Worm (Caenorhabditis elegans) whole organism, L4 larva: ENCODE data around the gene Y116A8C.27.

Experiments
- F26F4.8 ChIP-seq: fragments of 200-800 bp; sonication (Bioruptor generic); conservative IDR thresholded peaks from 2 replicates; pipeline ENCODE4 v1.3.6; 2022; ENCODE audit warnings: missing genetic modification characterization, missing compliant biosample characterization
- T26A8.4 ChIP-seq: fragments of 200-800 bp; sonication (Bioruptor generic); IDR thresholded peaks from 2 replicates; pipeline ENCODE4 v1.3.6; 2022; ENCODE audit warnings: missing genetic modification characterization, missing compliant biosample characterization
- ama-1 ChIP-seq: fragments of 150-350 bp; optimal IDR thresholded peaks from 2 replicates; lab custom pipeline; 2014; ENCODE audit warnings: inconsistent platforms, mixed read lengths
- ces-1 ChIP-seq: fragments of 150-350 bp; sonication (generic microtip); optimal IDR thresholded peaks from 4 replicates; lab custom pipeline; 2014; ENCODE audit warnings: missing biosample characterization, missing genetic modification reagents, missing genetic modification characterization
- fkh-10 ChIP-seq: fragments of 150-350 bp; optimal IDR thresholded peaks from 2 replicates; lab custom pipeline; 2014; ENCODE audit warnings: missing biosample characterization, missing genetic modification reagents, missing genetic modification characterization
- fos-1 ChIP-seq: fragments of 150-350 bp; optimal IDR thresholded peaks from 2 replicates; lab custom pipeline; 2014; ENCODE audit warnings: missing biosample characterization, missing genetic modification characterization
- lin-1 ChIP-seq: fragments of 200-800 bp; sonication (Bioruptor generic); IDR thresholded peaks from 2 replicates; pipeline ENCODE4 v1.3.6; 2022; ENCODE audit warnings: missing genetic modification reagents, missing genetic modification characterization, missing compliant biosample characterization
- lin-39 ChIP-seq: fragments of 150-350 bp; optimal IDR thresholded peaks from 2 replicates; lab custom pipeline; 2014; ENCODE audit warnings: missing biosample characterization, missing genetic modification reagents, missing genetic modification characterization
- mep-1 ChIP-seq: fragments of 150-350 bp; sonication (generic microtip); optimal IDR thresholded peaks from 3 replicates; lab custom pipeline; 2014; ENCODE audit warnings: missing biosample characterization, missing genetic modification characterization
- nhr-25 ChIP-seq: sonication (generic microtip); optimal IDR thresholded peaks from 2 replicates; lab custom pipeline; 2017; ENCODE audit warnings: missing genetic modification characterization, mild to moderate bottlenecking, missing compliant biosample characterization, antibody characterized with exemption, moderate library complexity, borderline replicate concordance; ENCODE audit not compliant: insufficient read depth
- pqm-1 ChIP-seq: sonication (generic microtip); optimal IDR thresholded peaks from 2 replicates; lab custom pipeline; 2017; ENCODE audit warnings: missing biosample characterization, missing genetic modification characterization
- rbr-2 ChIP-seq: sonication (generic microtip); optimal IDR thresholded peaks from 2 replicates; lab custom pipeline; 2016; ENCODE audit warnings: missing genotype, missing genetic modification characterization, missing compliant biosample characterization
- zag-1 ChIP-seq: fragments of 150-350 bp; optimal IDR thresholded peaks from 2 replicates; lab custom pipeline; 2014; ENCODE audit warnings: missing biosample characterization, missing genetic modification characterization

- TF ChIP-seq T26A8.4 (GFP tag; lab: Robert Waterston, UW) (no peak), lin-1 (GFP tag; lab: Robert Waterston, UW) (no peak), zag-1 (no peak), nhr-25 (tag; lab: Kevin White, UChicago) (no peak), ces-1 (GFP tag; lab: Kevin White, UChicago) (no peak), fos-1 (tag; lab: Kevin White, UChicago) (no peak), F26F4.8 (GFP tag; lab: Robert Waterston, UW) (no peak), ama-1 (peak; percentile 32), fkh-10 (no peak), pqm-1 (no peak), rbr-2 (tag; lab: Kevin White, UChicago) (no peak), mep-1 (no peak), lin-39 (no peak)
Measured at ce11 chrIV:17096168-17096567, at the start of gene Y116A8C.27.
